Fruit fly (Drosophila melanogaster) whole organism, adult: ENCODE results near the gene Tim8.

Experiments
- CG11617 ChIP-seq: fragments of 200-800 bp; sonication (Bioruptor generic); optimal IDR thresholded peaks from 2 replicates; lab custom pipeline; 2017; ENCODE audit warnings: mild to moderate bottlenecking, missing biosample characterization, missing genetic modification reagents, missing genetic modification characterization
- CG12768 ChIP-seq: fragments of 200-800 bp; sonication (Bioruptor generic); optimal IDR thresholded peaks from 2 replicates; lab custom pipeline; 2017; ENCODE audit warnings: missing biosample characterization, missing genetic modification characterization, mild to moderate bottlenecking, moderate library complexity, missing genetic modification reagents
- CG14711 ChIP-seq: fragments of 200-800 bp; sonication (Bioruptor generic); optimal IDR thresholded peaks from 2 replicates; lab custom pipeline; 2018; ENCODE audit warnings: missing biosample characterization, mild to moderate bottlenecking, missing genetic modification characterization, moderate library complexity
- CG1620 ChIP-seq: fragments of 200-800 bp; sonication (Bioruptor generic); optimal IDR thresholded peaks from 2 replicates; lab custom pipeline; 2016; ENCODE audit warnings: missing biosample characterization, missing genetic modification characterization
- CG33017 ChIP-seq: fragments of 200-800 bp; sonication (Bioruptor generic); optimal IDR thresholded peaks from 2 replicates; lab custom pipeline; 2018; ENCODE audit warnings: missing biosample characterization, mild to moderate bottlenecking, missing genetic modification characterization, moderate library complexity
- CG5204 ChIP-seq: fragments of 200-800 bp; sonication (Bioruptor generic); optimal IDR thresholded peaks from 2 replicates; lab custom pipeline; 2016; ENCODE audit warnings: missing biosample characterization, missing genetic modification characterization
- CG7045 ChIP-seq: fragments of 200-800 bp; sonication (Bioruptor generic); optimal IDR thresholded peaks from 2 replicates; lab custom pipeline; 2017; ENCODE audit warnings: missing biosample characterization, mild to moderate bottlenecking, missing genetic modification characterization
- CG7101 ChIP-seq: fragments of 200-800 bp; sonication (Bioruptor generic); optimal IDR thresholded peaks from 2 replicates; lab custom pipeline; 2018; ENCODE audit warnings: missing biosample characterization, mild to moderate bottlenecking, missing genetic modification characterization, moderate library complexity
- Clk ChIP-seq: fragments of 200-800 bp; sonication (Bioruptor generic); optimal IDR thresholded peaks from 2 replicates; lab custom pipeline; 2017; ENCODE audit warnings: missing biosample characterization, missing genetic modification characterization
- Crg-1 ChIP-seq: fragments of 200-800 bp; sonication (Bioruptor generic); optimal IDR thresholded peaks from 2 replicates; lab custom pipeline; 2016; ENCODE audit warnings: missing biosample characterization, missing genetic modification characterization
- Hr96 ChIP-seq: fragments of 200-800 bp; sonication (Bioruptor generic); optimal IDR thresholded peaks from 2 replicates; lab custom pipeline; 2016; ENCODE audit warnings: missing biosample characterization, missing genetic modification characterization
- Mnt ChIP-seq: fragments of 200-800 bp; sonication (Bioruptor generic); optimal IDR thresholded peaks from 2 replicates; lab custom pipeline; 2016; ENCODE audit warnings: missing biosample characterization, mild to moderate bottlenecking, missing genetic modification characterization
- bab1 ChIP-seq: fragments of 200-800 bp; sonication (Bioruptor generic); optimal IDR thresholded peaks from 3 replicates; lab custom pipeline; 2019; ENCODE audit warnings: missing biosample characterization, mild to moderate bottlenecking, missing genetic modification characterization, moderate library complexity
- cic ChIP-seq: fragments of 200-800 bp; sonication (Bioruptor generic); optimal IDR thresholded peaks from 2 replicates; lab custom pipeline; 2017; ENCODE audit warnings: missing biosample characterization, mild to moderate bottlenecking, missing genetic modification characterization, moderate library complexity
- cnc ChIP-seq, 2 experiments: fragments of >200 bp; optimal IDR thresholded peaks; 2 replicates each; lab custom pipeline; 2017
- kay ChIP-seq: fragments of 200-800 bp; sonication (Bioruptor generic); peaks from one replicate; lab custom pipeline; 2016; ENCODE audit warnings: missing biosample characterization, missing genetic modification characterization, borderline replicate concordance
- ovo ChIP-seq: fragments of 200-800 bp; sonication (Bioruptor generic); optimal IDR thresholded peaks from 2 replicates; lab custom pipeline; 2016; ENCODE audit warnings: missing biosample characterization, missing genetic modification characterization
- pad ChIP-seq: fragments of 200-800 bp; sonication (Bioruptor generic); optimal IDR thresholded peaks from 3 replicates; lab custom pipeline; 2017; ENCODE audit warnings: missing biosample characterization, missing genetic modification characterization, mild to moderate bottlenecking, moderate library complexity, missing genetic modification reagents
- tj ChIP-seq: fragments of 200-800 bp; sonication (Bioruptor generic); optimal IDR thresholded peaks from 3 replicates; lab custom pipeline; 2017; ENCODE audit warnings: missing biosample characterization, mild to moderate bottlenecking, missing genetic modification characterization, moderate library complexity
- toe ChIP-seq: fragments of 200-800 bp; sonication (Bioruptor generic); optimal IDR thresholded peaks from 2 replicates; lab custom pipeline; 2016; ENCODE audit warnings: missing biosample characterization, missing genetic modification characterization

Tim8 gene

DNA sequence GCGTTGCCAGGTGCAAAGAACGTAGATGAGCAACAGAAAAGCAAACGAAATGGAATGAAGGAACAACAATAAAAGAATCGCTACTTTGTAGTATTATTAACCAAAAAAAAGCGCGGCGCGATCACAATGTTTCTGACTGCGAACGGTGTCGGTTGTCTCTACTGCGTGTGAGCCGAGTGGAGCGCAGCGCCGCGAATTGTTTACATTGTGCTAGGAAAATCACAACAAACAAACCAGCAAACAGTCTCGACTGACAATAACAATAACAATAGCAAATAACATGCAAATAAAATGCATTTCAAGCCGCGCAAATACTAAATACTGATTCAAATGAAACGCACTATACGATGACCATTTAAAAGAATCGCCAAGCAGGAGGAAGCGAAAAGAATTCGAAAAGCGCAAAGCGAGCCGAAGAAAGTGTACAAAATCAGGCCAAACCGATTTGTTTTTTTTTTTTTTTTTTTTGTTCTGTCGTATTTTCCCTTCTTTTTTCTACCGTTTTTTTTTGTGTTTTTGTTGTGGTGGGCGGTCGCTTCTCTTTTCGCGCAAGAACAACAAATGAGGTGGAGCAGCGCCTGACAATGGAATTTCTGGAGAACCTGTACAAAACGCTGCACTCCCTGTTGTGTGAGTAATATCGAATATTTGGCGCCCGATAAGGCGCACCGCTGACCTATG is 28.2 kb upstream of the Tim8 start, which contains the start of the genes CG34348 and Kap3:
Gene CG34348 (plus strand): TSS at position 6 of the 681 bp plus-strand sequence.
Gene Kap3 (minus strand): TSS at position 217 of the 681 bp plus-strand sequence.
- TF ChIP-seq CG12768 (GFP tag; lab: Kevin White, UChicago) (no peak), bab1 (peak; percentile 16), Crg-1 (GFP tag; lab: Kevin White, UChicago) (no peak), Clk (GFP tag; lab: Kevin White, UChicago) (no peak), CG7101 (tag; lab: Kevin White, UChicago) (no peak), CG7045 (GFP tag; lab: Kevin White, UChicago) (no peak), Mnt (GFP tag; lab: Kevin White, UChicago) (no peak)

DNA sequence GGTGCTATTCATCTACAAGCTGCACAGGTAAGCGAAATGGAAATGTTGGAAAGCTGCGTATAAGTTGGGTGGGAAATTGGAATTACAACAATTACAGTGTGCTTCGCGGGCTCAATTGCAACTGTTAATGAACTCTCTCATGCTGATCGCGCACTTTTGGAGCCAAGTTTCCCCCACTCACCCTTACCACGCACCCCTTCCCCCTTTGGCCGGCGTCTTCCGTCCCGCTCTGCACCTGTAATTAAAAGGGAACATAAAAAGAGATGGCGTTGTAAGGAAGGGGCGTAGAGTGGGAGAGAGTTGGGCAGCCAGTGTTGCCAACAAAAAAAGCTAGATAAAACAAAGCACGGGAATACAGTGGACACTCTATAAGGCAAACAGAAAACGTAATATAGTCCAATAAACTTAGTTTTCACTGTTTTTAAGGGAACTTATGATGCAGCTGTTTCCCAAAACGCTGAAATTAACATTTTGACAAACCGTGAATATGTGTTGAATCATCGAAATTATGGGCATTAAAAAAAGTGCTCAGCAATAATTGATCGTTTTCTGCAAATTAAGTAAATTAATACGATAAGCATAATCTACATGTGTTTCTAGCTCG is 27.4 kb upstream of the Tim8 start:
- TF ChIP-seq cic (GFP tag; lab: Kevin White, UChicago) = peak; percentile 16
- peak; percentile 29 for TF ChIP-seq CG1620
- TF ChIP-seq Hr96 (GFP tag; lab: Kevin White, UChicago) = no peak
- peak; percentile 34 for TF ChIP-seq CG11617
- no peak for TF ChIP-seq Mnt (GFP tag; lab: Kevin White, UChicago)
- TF ChIP-seq CG7101 (tag; lab: Kevin White, UChicago) = peak; percentile 23
- no peak for TF ChIP-seq bab1
- TF ChIP-seq tj = peak; percentile 99
- no peak for TF ChIP-seq cnc (optimal IDR thresholded peaks at IDR 0.05; lab: Kevin White, UChicago)
- TF ChIP-seq kay (GFP tag; lab: Kevin White, UChicago) = no peak
- TF ChIP-seq Crg-1 (GFP tag; lab: Kevin White, UChicago) = no peak
- peak; percentile 44 for TF ChIP-seq CG5204
- TF ChIP-seq Clk (GFP tag; lab: Kevin White, UChicago) = no peak
- peak; percentile 9 for TF ChIP-seq CG14711
- no peak for TF ChIP-seq toe (GFP tag; lab: Kevin White, UChicago)
- TF ChIP-seq ovo (GFP tag; lab: Kevin White, UChicago) = peak; percentile 36
- TF ChIP-seq CG33017 (tag; lab: Kevin White, UChicago) = no peak
- peak; percentile 97 for TF ChIP-seq pad
- TF ChIP-seq CG7045 (GFP tag; lab: Kevin White, UChicago) = peak; percentile 7
- TF ChIP-seq CG12768 (GFP tag; lab: Kevin White, UChicago) = no peak

DNA sequence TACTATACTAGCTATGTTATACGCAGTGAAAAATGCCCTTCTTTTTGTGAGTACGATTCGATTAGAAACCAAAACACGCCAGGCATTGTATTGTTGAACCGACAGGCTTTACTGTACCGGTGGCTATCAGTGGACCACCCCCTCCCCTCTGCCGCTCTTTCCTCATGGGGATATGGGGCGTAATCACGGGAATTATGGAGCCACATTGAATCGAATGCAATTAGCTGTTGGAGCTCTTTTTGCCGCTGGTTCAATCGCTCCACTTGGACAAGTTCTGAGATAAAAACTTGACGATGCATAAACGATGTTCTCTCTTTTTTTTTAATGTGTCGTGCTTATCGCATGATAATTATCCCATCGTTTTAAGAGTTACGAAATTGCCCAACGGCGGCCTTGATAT is 26.1 kb upstream of the Tim8 start:
- TF ChIP-seq CG12768 (GFP tag; lab: Kevin White, UChicago) (no peak), cnc (optimal IDR thresholded peaks at IDR 0.05; lab: Kevin White, UChicago) (no peak), CG7101 (tag; lab: Kevin White, UChicago) (peak; percentile 8), bab1 (no peak), ovo (GFP tag; lab: Kevin White, UChicago) (no peak), cic (GFP tag; lab: Kevin White, UChicago) (no peak)

DNA sequence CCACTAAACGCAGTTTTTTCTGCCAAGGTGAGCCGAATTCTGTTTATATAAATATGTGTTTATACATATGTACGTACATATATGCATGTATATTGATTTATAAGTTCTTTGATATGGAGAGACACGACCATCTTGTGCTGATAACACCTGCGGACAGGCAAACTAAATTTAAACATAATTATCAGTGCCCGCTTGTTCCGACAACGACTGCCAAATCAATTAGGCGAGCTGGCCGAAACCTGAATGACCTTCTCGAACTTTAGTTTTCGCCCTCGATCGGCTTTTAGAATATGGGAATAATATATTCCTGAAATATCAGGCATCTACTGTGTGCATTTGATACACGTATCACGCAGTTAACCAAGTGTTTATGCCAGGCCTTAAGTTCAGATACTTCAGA is 25.5 kb upstream of the Tim8 start:
- TF ChIP-seq toe (GFP tag; lab: Kevin White, UChicago) = no peak
- no peak for TF ChIP-seq Hr96 (GFP tag; lab: Kevin White, UChicago)
- no peak for TF ChIP-seq CG5204
- no peak for TF ChIP-seq pad
- no peak for TF ChIP-seq cic (GFP tag; lab: Kevin White, UChicago)
- no peak for TF ChIP-seq CG7101 (tag; lab: Kevin White, UChicago)
- TF ChIP-seq CG33017 (tag; lab: Kevin White, UChicago) = no peak
- no peak for TF ChIP-seq CG1620
- no peak for TF ChIP-seq Mnt (GFP tag; lab: Kevin White, UChicago)
- no peak for TF ChIP-seq bab1
- no peak for TF ChIP-seq ovo (GFP tag; lab: Kevin White, UChicago)
- TF ChIP-seq Clk (GFP tag; lab: Kevin White, UChicago) = no peak
- TF ChIP-seq tj = no peak
- no peak for TF ChIP-seq kay (GFP tag; lab: Kevin White, UChicago)

DNA sequence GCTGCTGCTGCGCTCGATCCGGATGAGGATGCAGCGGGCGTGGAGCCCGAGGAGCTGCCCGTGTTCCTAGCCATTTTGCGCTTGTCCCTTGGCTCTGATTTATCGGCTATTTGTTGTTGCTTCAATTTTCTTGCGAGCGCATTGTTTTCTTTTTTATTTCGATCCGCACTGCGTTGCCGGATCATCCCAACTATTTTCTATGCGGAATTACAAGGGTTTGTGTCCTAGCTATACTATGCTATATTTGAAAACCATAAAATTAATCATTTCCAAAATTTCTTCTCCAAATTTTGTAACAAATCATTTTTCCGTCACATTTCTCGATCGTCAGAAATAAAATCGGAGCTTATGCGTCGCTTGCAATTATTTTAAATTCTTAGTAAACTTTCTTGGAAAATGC is 20.4 kb upstream of the Tim8 start, which contains the start of the genes GCS1 and CG11756:
Gene GCS1 (minus strand): TSS at position 193 of the 400 bp plus-strand sequence.
Gene CG11756 (plus strand): TSS at position 312 of the 400 bp plus-strand sequence.
- TF ChIP-seq pad (no peak), Crg-1 (GFP tag; lab: Kevin White, UChicago) (no peak), CG7045 (GFP tag; lab: Kevin White, UChicago) (no peak), Mnt (GFP tag; lab: Kevin White, UChicago) (peak; percentile 19), CG11617 (peak; percentile 12), bab1 (peak; percentile 12), kay (GFP tag; lab: Kevin White, UChicago) (no peak), Hr96 (GFP tag; lab: Kevin White, UChicago) (no peak), CG1620 (peak; percentile 8), cnc (optimal IDR thresholded peaks at IDR 0.05; lab: Kevin White, UChicago) (no peak), tj (no peak), toe (GFP tag; lab: Kevin White, UChicago) (no peak), Clk (GFP tag; lab: Kevin White, UChicago) (no peak), CG14711 (no peak), CG7101 (tag; lab: Kevin White, UChicago) (no peak), CG33017 (tag; lab: Kevin White, UChicago) (no peak), CG12768 (GFP tag; lab: Kevin White, UChicago) (no peak)

DNA sequence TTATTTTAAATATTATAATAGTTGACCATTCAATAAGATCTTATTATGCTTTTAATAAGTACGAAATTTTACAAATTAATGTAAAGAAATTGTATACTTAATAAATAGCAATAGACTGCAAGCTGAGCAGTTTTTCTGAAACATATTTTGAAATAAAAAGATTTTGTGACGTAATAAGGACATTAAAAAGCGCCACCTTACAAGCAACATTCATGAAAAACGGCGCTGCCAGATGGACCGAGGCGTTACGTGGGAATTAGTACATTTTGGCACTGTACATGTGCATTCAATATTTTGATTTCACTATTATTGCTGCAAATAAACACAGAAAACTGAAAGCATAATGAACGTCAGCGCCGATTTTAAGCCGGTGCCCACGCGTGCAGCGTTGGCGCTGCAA is 19.4 kb upstream of the Tim8 start, which contains the start of gene CG1738:
Gene CG1738 (plus strand): TSS at position 221 of the 400 bp plus-strand sequence.
- TF ChIP-seq CG11617 (peak; percentile 9), pad (no peak), Crg-1 (GFP tag; lab: Kevin White, UChicago) (no peak), Mnt (GFP tag; lab: Kevin White, UChicago) (peak; percentile 95), CG14711 (peak; percentile 55), CG7101 (tag; lab: Kevin White, UChicago) (peak; percentile 52)
